Worm (Caenorhabditis elegans): ENCODE results near the gene C18G1.1.

ce11 chrV:4794308-4794707 lies 16.5 kb downstream of the C18G1.1 start, which contains the start of gene R02F11.2:
- TF ChIP-seq nhr-237 (tag; optimal IDR thresholded peaks at IDR 0.05) (no peak), snpc-4 (tag; optimal IDR thresholded peaks at IDR 0.05) (no peak), lir-3 (tag; optimal IDR thresholded peaks at IDR 0.05) (no peak), lin-39 (tag; optimal IDR thresholded peaks at IDR 0.05) (no peak), fkh-10 (GFP tag; optimal IDR thresholded peaks at IDR 0.05) (no peak), mes-2 (tag; optimal IDR thresholded peaks at IDR 0.05; ENCODE audit: poor library complexity, severe bottlenecking) (no peak)
